Worm (Caenorhabditis elegans) whole organism, midembryonic: ENCODE results near the gene pqn-16.

Experiments
- T22C8.4 ChIP-seq: fragments of 200-800 bp; sonication (Bioruptor generic); IDR thresholded peaks from 2 replicates; pipeline ENCODE4 v1.3.6; 2022; ENCODE audit warnings: missing genetic modification characterization, missing compliant biosample characterization
- cog-1 ChIP-seq: sonication (generic microtip); optimal IDR thresholded peaks from 2 replicates; lab custom pipeline; 2016; ENCODE audit warnings: missing genetic modification characterization, missing compliant biosample characterization
- ref-1 ChIP-seq: fragments of 200-800 bp; sonication (Bioruptor generic); conservative IDR thresholded peaks from 2 replicates; pipeline ENCODE4 v1.3.6; 2022; ENCODE audit warnings: missing genetic modification reagents, missing genetic modification characterization, missing compliant biosample characterization
- tab-1 ChIP-seq: fragments of 200-800 bp; sonication (Bioruptor generic); IDR thresholded peaks from 2 replicates; pipeline ENCODE4 v1.3.6; 2022; ENCODE audit warnings: missing genetic modification characterization, missing compliant biosample characterization
- ztf-29 ChIP-seq: fragments of 200-800 bp; sonication (Bioruptor generic); IDR thresholded peaks from 2 replicates; pipeline ENCODE4 v1.3.6; 2022; ENCODE audit warnings: missing genetic modification reagents, missing genetic modification characterization, missing compliant biosample characterization

- TF ChIP-seq ztf-29 (no peak), tab-1 (GFP tag; lab: Robert Waterston, UW) (no peak), ref-1 (GFP tag; lab: Robert Waterston, UW) (no peak), T22C8.4 (GFP tag; lab: Robert Waterston, UW) (no peak), cog-1 (tag; lab: Kevin White, UChicago) (no peak)
Measured at ce11 chrV:9165073-9165699, 8.7 kb upstream of the pqn-16 start, which contains the start of gene col-10.
